In the genomic region with DNA sequence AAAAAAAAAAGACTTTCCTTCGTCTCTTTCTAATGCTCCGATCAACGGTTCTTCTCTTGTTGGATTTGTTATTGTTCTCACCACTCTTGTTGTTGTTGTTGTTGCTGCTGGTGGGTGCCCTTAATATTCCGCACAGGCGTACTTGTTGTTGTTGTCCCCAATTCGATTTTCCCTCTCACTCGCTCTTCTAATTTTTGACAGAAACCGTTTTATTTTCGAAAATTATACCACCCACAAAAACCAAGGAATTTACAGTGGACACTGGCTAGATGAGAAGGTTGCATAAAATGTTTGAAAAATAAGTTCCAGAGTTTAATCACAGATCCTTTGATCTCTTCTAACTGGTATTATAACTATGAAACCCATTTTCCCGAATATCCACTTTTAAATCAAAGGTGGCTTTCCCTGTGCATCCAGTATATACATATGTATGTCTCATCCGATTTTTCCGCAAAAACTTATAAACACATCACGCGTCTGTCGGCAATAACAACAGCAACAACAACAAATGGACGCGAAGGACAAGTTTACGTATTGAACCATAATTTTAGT, we compare ENCODE assay signal across 1 fruit fly cellular context.
TF ChIP-seq lines count a peak whose summit lies in the region.

No protein-coding gene starts in this region.

TF ChIP-seq in whole organism, embryonic, 481 proteins besides CTCF, POLR2A, EP300 and RAD21 (continued from another document and continues in another):
- TF ChIP-seq aop (GFP tag; IDR thresholded peaks at IDR 0.05; lab: Robert Waterston, UW) (no peak), chn (GFP tag; optimal IDR thresholded peaks at IDR 0.05; lab: Kevin White, UChicago) (no peak), Hand (GFP tag; optimal IDR thresholded peaks at IDR 0.05; lab: Kevin White, UChicago) (no peak), CG3407 (GFP tag; optimal IDR thresholded peaks at IDR 0.05; lab: Kevin White, UChicago) (no peak), phol (tag; optimal IDR thresholded peaks at IDR 0.05; lab: Kevin White, UChicago) (peak; percentile 18), CG1024 (GFP tag; IDR thresholded peaks at IDR 0.05; lab: Robert Waterston, UW) (no peak; the same call in 1 of the 2 replicates), CG10959 (GFP tag; IDR thresholded peaks at IDR 0.05; lab: Robert Waterston, UW) (no peak), CG4404 (GFP tag; IDR thresholded peaks at IDR 0.05; lab: Robert Waterston, UW) (no peak), Nf-YB (GFP tag; optimal IDR thresholded peaks at IDR 0.05; lab: Kevin White, UChicago) (no peak), CG10654 (GFP tag; optimal IDR thresholded peaks at IDR 0.05; lab: Kevin White, UChicago) (no peak), Hmr (GFP tag; optimal IDR thresholded peaks at IDR 0.05; lab: Kevin White, UChicago) (no peak), ssp (GFP tag; IDR thresholded peaks at IDR 0.05; lab: Robert Waterston, UW) (peak; percentile 35; the same call in 1 of the 2 replicates), ci (GFP tag; IDR thresholded peaks at IDR 0.05; lab: Robert Waterston, UW) (peak; percentile 44; the same call in 1 of the 3 replicates), CG4360 (GFP tag; IDR thresholded peaks at IDR 0.05; lab: Robert Waterston, UW) (peak; percentile 96), Sin3A (optimal IDR thresholded peaks at IDR 0.05; lab: Kevin White, UChicago) (no peak), Bdp1 (GFP tag; optimal IDR thresholded peaks at IDR 0.05; lab: Kevin White, UChicago) (no peak), CG3163 (GFP tag; optimal IDR thresholded peaks at IDR 0.05; lab: Kevin White, UChicago) (no peak), CG1602 (GFP tag; optimal IDR thresholded peaks at IDR 0.05; lab: Kevin White, UChicago) (no peak), kay (GFP tag; optimal IDR thresholded peaks at IDR 0.05; lab: Kevin White, UChicago) (no peak), sqz (GFP tag; optimal IDR thresholded peaks at IDR 0.05; lab: Kevin White, UChicago) (no peak), D (optimal IDR thresholded peaks at IDR 0.05; lab: Kevin White, UChicago) (no peak), D (GFP tag; optimal IDR thresholded peaks at IDR 0.05; lab: Kevin White, UChicago) (no peak), Tbp (GFP tag; optimal IDR thresholded peaks at IDR 0.05; lab: Kevin White, UChicago) (no peak), kni (GFP tag; optimal IDR thresholded peaks at IDR 0.05; lab: Kevin White, UChicago) (no peak), esg (GFP tag; conservative IDR thresholded peaks at IDR 0.05; lab: Robert Waterston, UW) (peak; percentile 68), CG15479 (GFP tag; optimal IDR thresholded peaks at IDR 0.05; lab: Kevin White, UChicago) (no peak), CG8089 (GFP tag; optimal IDR thresholded peaks at IDR 0.05; lab: Kevin White, UChicago) (no peak), grn (GFP tag; optimal IDR thresholded peaks at IDR 0.05; lab: Kevin White, UChicago) (no peak), Kr (GFP tag; optimal IDR thresholded peaks at IDR 0.05; lab: Kevin White, UChicago) (no peak), danr (GFP tag; IDR thresholded peaks at IDR 0.05; lab: Robert Waterston, UW) (0 out of 2 replicates have a peak, but pooled peaks have one; percentile 10), E2f2 (GFP tag; IDR thresholded peaks at IDR 0.05; lab: Robert Waterston, UW) (no peak), twi (tag; optimal IDR thresholded peaks at IDR 0.05; lab: Kevin White, UChicago) (no peak), CG3726 (GFP tag; IDR thresholded peaks at IDR 0.05; lab: Robert Waterston, UW) (0 out of 3 replicates have a peak, but pooled peaks have one; percentile 52), CG8281 (tag; optimal IDR thresholded peaks at IDR 0.05; lab: Kevin White, UChicago) (no peak), sna (GFP tag; IDR thresholded peaks at IDR 0.05; lab: Robert Waterston, UW; ENCODE audit: partially characterized antibody) (no peak), CG34422 (GFP tag; IDR thresholded peaks at IDR 0.05; lab: Robert Waterston, UW) (peak; percentile 25; the same call in 1 of the 3 replicates), Hsf (GFP tag; optimal IDR thresholded peaks at IDR 0.05; lab: Kevin White, UChicago) (peak; percentile 30), CG8290 (GFP tag; optimal IDR thresholded peaks at IDR 0.05; lab: Kevin White, UChicago) (no peak), CG8290 (tag; optimal IDR thresholded peaks at IDR 0.05; lab: Kevin White, UChicago) (peak in 1 of 2 experiments; percentile 67), ab (GFP tag; optimal IDR thresholded peaks at IDR 0.05; lab: Kevin White, UChicago) (no peak), Myb (GFP tag; optimal IDR thresholded peaks at IDR 0.05; lab: Kevin White, UChicago) (no peak), CG3995 (GFP tag; optimal IDR thresholded peaks at IDR 0.05; lab: Kevin White, UChicago) (no peak), CG12299 (tag; optimal IDR thresholded peaks at IDR 0.05; lab: Kevin White, UChicago) (no peak), B-H1 (GFP tag; IDR thresholded peaks at IDR 0.05; lab: Robert Waterston, UW) (peak; percentile 55; the same call in 1 of the 3 replicates), CG7357 (GFP tag; IDR thresholded peaks at IDR 0.05; lab: Robert Waterston, UW) (peak; percentile 53; the same call in 2 of the 3 replicates), CG16815 (GFP tag; optimal IDR thresholded peaks at IDR 0.05; lab: Kevin White, UChicago) (no peak), exex (tag; optimal IDR thresholded peaks at IDR 0.05; lab: Kevin White, UChicago) (no peak), Atf3 (GFP tag; optimal IDR thresholded peaks at IDR 0.05; lab: Kevin White, UChicago) (no peak), bbx (GFP tag; IDR thresholded peaks at IDR 0.05; lab: Robert Waterston, UW; ENCODE audit: partially characterized antibody) (no peak), CG15514 (GFP tag; optimal IDR thresholded peaks at IDR 0.05; lab: Kevin White, UChicago) (peak; percentile 5), CG13296 (GFP tag; optimal IDR thresholded peaks at IDR 0.05; lab: Kevin White, UChicago) (no peak), CG11093 (GFP tag; IDR thresholded peaks at IDR 0.05; lab: Robert Waterston, UW) (0 out of 3 replicates have a peak, but pooled peaks have one; percentile 36), TFAM (GFP tag; optimal IDR thresholded peaks at IDR 0.05; lab: Kevin White, UChicago) (no peak), Xrp1 (GFP tag; IDR thresholded peaks at IDR 0.05; lab: Robert Waterston, UW) (peak; percentile 48; the same call in 1 of the 2 replicates), CG9932 (GFP tag; IDR thresholded peaks at IDR 0.05; lab: Robert Waterston, UW) (peak; percentile 80), CG5245 (GFP tag; optimal IDR thresholded peaks at IDR 0.05; lab: Kevin White, UChicago) (no peak), Asciz (GFP tag; optimal IDR thresholded peaks at IDR 0.05; lab: Kevin White, UChicago) (no peak), CG18599 (GFP tag; optimal IDR thresholded peaks at IDR 0.05; lab: Kevin White, UChicago) (no peak), Atf6 (GFP tag; IDR thresholded peaks at IDR 0.05; lab: Robert Waterston, UW) (peak; percentile 34; the same call in 1 of the 2 replicates), hbn (GFP tag; IDR thresholded peaks at IDR 0.05; lab: Robert Waterston, UW; ENCODE audit: partially characterized antibody) (no peak), abd-A (tag; optimal IDR thresholded peaks at IDR 0.05; lab: Kevin White, UChicago) (no peak), CG17612 (GFP tag; IDR thresholded peaks at IDR 0.05; lab: Robert Waterston, UW) (peak; percentile 42; the same call in 1 of the 2 replicates), Ets97D (GFP tag; optimal IDR thresholded peaks at IDR 0.05; lab: Kevin White, UChicago) (no peak), CG11247 (GFP tag; IDR thresholded peaks at IDR 0.05; lab: Robert Waterston, UW) (peak; percentile 22; the same call in 1 of the 2 replicates), ap (GFP tag; IDR thresholded peaks at IDR 0.05; lab: Robert Waterston, UW) (0 out of 2 replicates have a peak, but pooled peaks have one; percentile 43), Bteb2 (GFP tag; optimal IDR thresholded peaks at IDR 0.05; lab: Kevin White, UChicago) (no peak), eyg (GFP tag; optimal IDR thresholded peaks at IDR 0.05; lab: Kevin White, UChicago) (no peak), nau (GFP tag; optimal IDR thresholded peaks at IDR 0.05; lab: Kevin White, UChicago) (no peak), CG17186 (GFP tag; optimal IDR thresholded peaks at IDR 0.05; lab: Kevin White, UChicago) (no peak), D19A (tag; optimal IDR thresholded peaks at IDR 0.05; lab: Kevin White, UChicago) (no peak), zen2 (GFP tag; IDR thresholded peaks at IDR 0.05; lab: Robert Waterston, UW; ENCODE audit: partially characterized antibody) (no peak), CG8765 (GFP tag; IDR thresholded peaks at IDR 0.05; lab: Robert Waterston, UW) (no peak), ase (GFP tag; IDR thresholded peaks at IDR 0.05; lab: Robert Waterston, UW) (0 out of 3 replicates have a peak, but pooled peaks have one; percentile 39), cas (GFP tag; IDR thresholded peaks at IDR 0.05; lab: Robert Waterston, UW) (no peak), Fer2 (tag; optimal IDR thresholded peaks at IDR 0.05; lab: Kevin White, UChicago) (no peak), sens-2 (GFP tag; IDR thresholded peaks at IDR 0.05; lab: Robert Waterston, UW) (no peak), CG7556 (GFP tag; optimal IDR thresholded peaks at IDR 0.05; lab: Kevin White, UChicago) (no peak), Jarid2 (GFP tag; optimal IDR thresholded peaks at IDR 0.05; lab: Kevin White, UChicago) (no peak), tgo (GFP tag; IDR thresholded peaks at IDR 0.05; lab: Robert Waterston, UW) (peak; percentile 44; the same call in 1 of the 3 replicates), CG4328 (GFP tag; optimal IDR thresholded peaks at IDR 0.05; lab: Kevin White, UChicago) (no peak), eve (GFP tag; optimal IDR thresholded peaks at IDR 0.05; lab: Kevin White, UChicago) (no peak), CG4820 (GFP tag; optimal IDR thresholded peaks at IDR 0.05; lab: Kevin White, UChicago) (no peak), CG8478 (optimal IDR thresholded peaks at IDR 0.05; lab: Kevin White, UChicago) (no peak), CG6765 (GFP tag; optimal IDR thresholded peaks at IDR 0.05; lab: Kevin White, UChicago) (no peak), Hr78 (GFP tag; optimal IDR thresholded peaks at IDR 0.05; lab: Kevin White, UChicago) (no peak), CG13287 (GFP tag; IDR thresholded peaks at IDR 0.05; lab: Robert Waterston, UW; ENCODE audit: partially characterized antibody) (no peak), CG11696 (GFP tag; IDR thresholded peaks at IDR 0.05; lab: Robert Waterston, UW) (no peak), Dip2 (GFP tag; IDR thresholded peaks at IDR 0.05; lab: Robert Waterston, UW) (no peak), Antp (GFP tag; optimal IDR thresholded peaks at IDR 0.05; lab: Kevin White, UChicago) (peak; percentile 43), schlank (tag; optimal IDR thresholded peaks at IDR 0.05; lab: Kevin White, UChicago) (no peak), ATbp (GFP tag; optimal IDR thresholded peaks at IDR 0.05; lab: Kevin White, UChicago) (no peak), tna (GFP tag; IDR thresholded peaks at IDR 0.05; lab: Robert Waterston, UW; ENCODE audit: partially characterized antibody) (no peak), her (GFP tag; optimal IDR thresholded peaks at IDR 0.05; lab: Kevin White, UChicago) (no peak), chif (GFP tag; optimal IDR thresholded peaks at IDR 0.05; lab: Kevin White, UChicago) (peak in 1 of 2 experiments; percentile 9), Sox100B (GFP tag; optimal IDR thresholded peaks at IDR 0.05; lab: Kevin White, UChicago) (no peak), bsh (GFP tag; optimal IDR thresholded peaks at IDR 0.05; lab: Kevin White, UChicago) (peak in 1 of 2 experiments; percentile 8), CG12104 (GFP tag; optimal IDR thresholded peaks at IDR 0.05; lab: Kevin White, UChicago) (no peak), stc (GFP tag; IDR thresholded peaks at IDR 0.05; lab: Robert Waterston, UW) (peak; percentile 68), h (optimal IDR thresholded peaks at IDR 0.05; lab: Kevin White, UChicago) (no peak), CG18764 (GFP tag; optimal IDR thresholded peaks at IDR 0.05; lab: Kevin White, UChicago) (no peak), CG4707 (GFP tag; optimal IDR thresholded peaks at IDR 0.05; lab: Kevin White, UChicago) (no peak), bigmax (GFP tag; optimal IDR thresholded peaks at IDR 0.05; lab: Kevin White, UChicago) (no peak), CG17829 (tag; optimal IDR thresholded peaks at IDR 0.05; lab: Kevin White, UChicago) (no peak), E2f1 (GFP tag; IDR thresholded peaks at IDR 0.05; lab: Robert Waterston, UW) (peak; percentile 36), CG30403 (GFP tag; optimal IDR thresholded peaks at IDR 0.05; lab: Kevin White, UChicago) (no peak), CG10979 (tag; optimal IDR thresholded peaks at IDR 0.05; lab: Kevin White, UChicago) (no peak), Dll (GFP tag; IDR thresholded peaks at IDR 0.05; lab: Robert Waterston, UW; ENCODE audit: partially characterized antibody) (no peak), CG14050 (GFP tag; IDR thresholded peaks at IDR 0.05; lab: Robert Waterston, UW) (no peak; the same call in 2 of the 3 replicates), CG8924 (tag; optimal IDR thresholded peaks at IDR 0.05; lab: Kevin White, UChicago) (no peak), ind (GFP tag; optimal IDR thresholded peaks at IDR 0.05; lab: Kevin White, UChicago) (peak; percentile 45), pan (optimal IDR thresholded peaks at IDR 0.05; lab: Kevin White, UChicago) (no peak), pan (GFP tag; optimal IDR thresholded peaks at IDR 0.05 in 1 of 2, IDR thresholded peaks at IDR 0.05 in 1 of 2) (peak in 1 of 2 experiments; percentile 76), Nf-YC (tag; optimal IDR thresholded peaks at IDR 0.05; lab: Kevin White, UChicago) (no peak), HLH4C (GFP tag; IDR thresholded peaks at IDR 0.05; lab: Robert Waterston, UW; ENCODE audit: partially characterized antibody) (no peak), CG10366 (GFP tag; IDR thresholded peaks at IDR 0.05; lab: Robert Waterston, UW) (peak; percentile 66), CG6791 (GFP tag; IDR thresholded peaks at IDR 0.05; lab: Robert Waterston, UW; ENCODE audit: partially characterized antibody) (no peak), cato (GFP tag; optimal IDR thresholded peaks at IDR 0.05; lab: Kevin White, UChicago; ENCODE audit: borderline replicate concordance) (no peak), ems (GFP tag; optimal IDR thresholded peaks at IDR 0.05; lab: Kevin White, UChicago) (peak; percentile 3), CG34376 (GFP tag; optimal IDR thresholded peaks at IDR 0.05; lab: Kevin White, UChicago) (no peak), dm (GFP tag; optimal IDR thresholded peaks at IDR 0.05; lab: Kevin White, UChicago) (no peak), Hey (tag; optimal IDR thresholded peaks at IDR 0.05; lab: Kevin White, UChicago) (no peak), lab (GFP tag; optimal IDR thresholded peaks at IDR 0.05; lab: Kevin White, UChicago) (peak; percentile 58), seq (GFP tag; IDR thresholded peaks at IDR 0.05; lab: Robert Waterston, UW) (0 out of 2 replicates have a peak, but pooled peaks have one; percentile 6), Deaf1 (tag; optimal IDR thresholded peaks at IDR 0.05; lab: Kevin White, UChicago) (no peak), tio (GFP tag; optimal IDR thresholded peaks at IDR 0.05; lab: Kevin White, UChicago) (no peak)
